Fruit fly (Drosophila melanogaster): ENCODE data around the gene CG43392.

CG43392 gene

DNA sequence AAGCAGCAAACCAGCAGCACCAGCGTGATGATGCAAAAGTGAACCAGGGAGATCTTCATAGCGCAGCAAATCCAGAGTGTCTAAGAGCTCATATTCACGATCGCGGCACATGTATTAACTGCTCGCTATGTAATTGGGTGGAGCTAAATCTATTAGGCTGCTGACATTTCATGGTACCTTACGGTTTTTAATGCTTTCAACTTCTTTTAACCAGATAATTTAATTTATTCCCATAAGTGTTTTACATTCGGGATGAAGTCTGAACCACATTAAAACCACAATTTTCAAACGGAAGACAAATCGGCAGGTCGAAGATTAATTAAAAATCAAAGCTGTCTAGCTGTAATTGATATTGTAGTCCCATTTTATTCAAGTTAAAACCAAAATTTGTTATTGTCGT is at the start of gene CG43392:
Gene CG43392, minus strand, starts transcription at position 101 of the 400 bp plus-strand sequence.
- TF ChIP-seq Sin3A (optimal IDR thresholded peaks at IDR 0.05) (no peak), ttk (optimal IDR thresholded peaks at IDR 0.05) (no peak), insv (optimal IDR thresholded peaks at IDR 0.05) (no peak), psq (optimal IDR thresholded peaks at IDR 0.05) (no peak), Myc (optimal IDR thresholded peaks at IDR 0.05) (no peak), h (optimal IDR thresholded peaks at IDR 0.05) (no peak)

DNA sequence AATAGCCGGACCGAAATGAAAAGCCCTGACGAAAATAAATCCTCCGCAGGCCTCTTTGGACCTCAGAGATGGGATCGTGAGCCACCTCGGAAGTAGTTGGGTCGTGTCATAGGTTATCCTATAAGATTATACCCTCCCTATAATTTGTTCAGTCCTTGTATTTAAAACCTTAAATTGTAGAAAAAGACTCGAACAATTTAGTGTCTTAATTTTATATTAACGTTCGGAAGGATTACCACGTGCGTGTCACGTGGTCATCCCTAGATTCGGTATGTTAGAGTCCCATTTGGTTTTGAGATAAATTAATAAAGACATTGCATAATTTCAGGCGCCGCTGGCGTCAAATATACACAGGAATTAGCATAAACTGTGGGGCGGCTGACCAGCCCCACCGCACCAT is 48.5 kb upstream of the CG43392 start:
- TF ChIP-seq ttk (optimal IDR thresholded peaks at IDR 0.05) (no peak), h (optimal IDR thresholded peaks at IDR 0.05) (no peak), Sin3A (optimal IDR thresholded peaks at IDR 0.05) (no peak), psq (optimal IDR thresholded peaks at IDR 0.05) (no peak), insv (optimal IDR thresholded peaks at IDR 0.05) (no peak), Myc (optimal IDR thresholded peaks at IDR 0.05) (no peak)

DNA sequence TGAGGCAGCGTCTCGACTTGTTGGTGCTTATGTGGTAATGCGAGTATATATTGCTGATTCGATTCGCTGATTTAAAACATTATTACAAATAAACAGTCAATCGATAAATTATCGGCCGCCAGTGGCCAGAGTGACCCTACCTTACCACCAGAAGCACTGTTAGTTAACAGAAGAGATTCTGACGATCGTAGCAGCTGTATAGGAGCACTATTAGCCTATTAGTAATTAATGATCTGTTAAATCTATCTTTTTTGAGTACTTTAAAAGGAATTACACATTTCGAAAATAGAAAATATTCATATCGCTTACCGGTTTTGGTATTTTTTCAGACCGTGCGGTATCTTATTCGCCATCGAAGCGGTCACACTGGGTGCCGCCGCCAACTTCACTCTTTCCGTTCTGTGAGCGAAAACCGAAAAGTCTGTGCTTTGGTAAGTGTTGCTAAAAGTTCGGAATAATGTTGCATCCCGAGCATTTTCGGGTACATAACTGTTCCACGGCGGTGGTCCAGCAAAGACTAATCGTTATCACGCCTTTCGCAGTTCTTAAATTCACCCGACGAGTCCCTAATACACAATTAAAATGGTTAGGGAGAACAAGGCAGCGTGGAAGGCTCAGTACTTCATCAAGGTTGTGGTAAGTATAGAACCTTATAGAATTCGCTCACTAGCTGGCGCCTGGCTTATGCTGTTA is 46.3 kb upstream of the CG43392 start, which contains the start of the genes CG7130 and RpLP0:
Gene CG7130, minus strand, starts transcription at position 51 of the 693 bp plus-strand sequence.
Gene RpLP0, plus strand, starts transcription at position 162 of the 693 bp plus-strand sequence.
- TF ChIP-seq h (optimal IDR thresholded peaks at IDR 0.05) (no peak), Sin3A (optimal IDR thresholded peaks at IDR 0.05) (no peak), psq (optimal IDR thresholded peaks at IDR 0.05) (no peak), insv (optimal IDR thresholded peaks at IDR 0.05) (no peak), ttk (optimal IDR thresholded peaks at IDR 0.05) (no peak), Myc (optimal IDR thresholded peaks at IDR 0.05) (no peak)

DNA sequence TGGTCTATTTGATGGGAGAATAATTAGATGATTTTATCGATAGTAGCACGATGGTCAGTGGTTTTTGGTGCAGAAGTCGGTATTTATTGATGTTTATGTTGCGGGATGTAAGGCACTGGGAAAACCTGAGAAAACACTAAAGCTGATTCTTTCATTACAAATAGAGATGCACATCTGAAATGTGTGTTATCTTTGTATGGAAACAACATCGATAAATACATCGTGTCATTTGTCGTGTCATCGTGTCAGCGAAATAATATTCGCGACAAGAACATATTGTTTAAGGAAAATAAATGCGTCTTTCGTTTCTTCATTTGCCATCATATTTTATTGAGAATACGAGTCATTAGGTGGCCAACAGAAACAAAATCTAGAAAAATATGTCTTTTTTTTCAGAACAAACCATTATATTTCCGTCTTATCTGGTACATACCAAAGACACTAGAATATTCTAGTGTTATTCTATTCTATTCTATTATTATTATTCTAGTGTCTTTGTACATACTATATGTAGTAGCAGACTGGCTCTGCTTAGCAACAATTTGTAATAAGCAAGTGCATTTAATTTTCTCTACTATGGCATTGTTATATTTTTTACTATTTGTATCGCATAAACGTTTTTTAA is 44.9 kb upstream of the CG43392 start, which contains the start of gene CG7133:
Gene CG7133, minus strand, starts transcription at position 177 of the 625 bp plus-strand sequence.
- TF ChIP-seq h (optimal IDR thresholded peaks at IDR 0.05): no peak
- no peak for TF ChIP-seq Sin3A (optimal IDR thresholded peaks at IDR 0.05)
- no peak for TF ChIP-seq psq (optimal IDR thresholded peaks at IDR 0.05)
- TF ChIP-seq Myc (optimal IDR thresholded peaks at IDR 0.05): no peak
- no peak for TF ChIP-seq ttk (optimal IDR thresholded peaks at IDR 0.05)
- no peak for TF ChIP-seq insv (optimal IDR thresholded peaks at IDR 0.05)

DNA sequence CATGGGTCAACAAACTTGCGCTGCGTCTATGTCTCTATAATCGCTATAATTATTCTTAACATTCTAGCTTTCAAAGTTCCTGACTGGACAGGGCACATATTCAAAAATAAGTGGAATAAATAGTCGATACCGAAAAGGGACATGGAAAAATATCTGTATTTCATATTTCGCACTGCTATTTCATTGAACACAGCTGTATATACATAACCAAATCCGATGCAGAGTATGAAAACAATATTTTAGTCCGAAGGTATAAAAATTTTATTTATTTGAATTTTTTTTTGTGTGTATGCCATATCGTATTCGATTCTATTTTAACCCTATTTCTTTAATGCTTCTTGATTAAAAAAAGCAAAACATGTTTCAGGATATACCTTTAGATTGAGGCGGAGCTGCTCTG is 43.3 kb upstream of the CG43392 start:
- TF ChIP-seq h (optimal IDR thresholded peaks at IDR 0.05) (no peak), ttk (optimal IDR thresholded peaks at IDR 0.05) (no peak), Sin3A (optimal IDR thresholded peaks at IDR 0.05) (no peak), Myc (optimal IDR thresholded peaks at IDR 0.05) (no peak), insv (optimal IDR thresholded peaks at IDR 0.05) (no peak), psq (optimal IDR thresholded peaks at IDR 0.05) (no peak)

DNA sequence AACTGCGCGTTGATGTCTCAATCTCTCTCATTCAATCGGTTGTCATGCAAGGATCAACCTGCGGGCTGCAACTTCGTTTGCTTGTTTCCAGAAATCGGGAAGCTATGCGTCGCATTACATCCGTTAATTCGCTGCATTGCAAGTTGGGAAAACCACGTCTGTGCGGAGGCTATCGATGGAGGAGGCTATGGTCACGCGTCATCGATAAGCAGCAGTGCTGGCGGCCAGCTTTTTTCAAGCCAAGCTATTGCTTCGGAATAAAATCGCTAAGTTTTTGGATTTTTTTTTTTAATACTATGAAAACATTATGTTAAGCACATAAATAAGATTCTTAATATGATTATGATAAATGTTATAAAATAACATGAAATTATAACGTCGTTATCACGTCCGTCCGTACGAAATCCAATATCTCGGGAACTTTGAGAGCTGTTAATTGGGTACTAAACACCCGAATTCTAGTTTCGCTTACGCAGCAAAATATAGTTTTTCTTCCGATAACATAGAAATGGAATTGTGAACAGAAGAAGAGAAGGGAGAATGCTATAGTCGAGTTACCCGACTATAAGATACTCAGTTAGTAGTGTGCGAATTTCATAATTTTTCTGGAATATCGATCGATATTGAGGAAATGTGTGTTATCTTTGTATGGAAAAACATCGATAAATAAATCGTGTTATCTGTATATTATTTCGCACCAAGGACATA is 42.3 kb upstream of the CG43392 start, which contains the start of gene CG7139:
Gene CG7139, minus strand, starts transcription at position 162 of the 708 bp plus-strand sequence.
- TF ChIP-seq psq (optimal IDR thresholded peaks at IDR 0.05) (no peak), Sin3A (optimal IDR thresholded peaks at IDR 0.05) (no peak), insv (optimal IDR thresholded peaks at IDR 0.05) (no peak), h (optimal IDR thresholded peaks at IDR 0.05) (no peak), Myc (optimal IDR thresholded peaks at IDR 0.05) (no peak), ttk (optimal IDR thresholded peaks at IDR 0.05) (no peak)

DNA sequence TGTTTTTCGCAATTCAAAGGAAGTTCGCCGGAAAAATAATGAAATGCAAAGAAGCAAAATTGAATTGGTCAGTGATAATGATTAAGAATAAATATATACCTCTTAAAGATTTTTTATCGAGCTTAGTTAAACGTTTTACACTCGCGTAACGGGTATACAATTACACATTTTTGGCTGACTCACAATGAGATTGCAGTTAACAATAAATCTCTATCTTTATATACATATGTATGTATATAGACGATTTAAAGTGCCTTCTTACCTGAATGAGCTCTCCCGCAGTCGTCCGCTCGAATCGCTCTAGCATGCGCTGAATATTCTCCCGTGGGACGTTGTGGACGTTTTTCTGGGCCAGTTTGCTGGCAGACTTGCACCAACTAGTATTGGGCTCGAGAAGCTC is 40.9 kb upstream of the CG43392 start:
- TF ChIP-seq Sin3A (optimal IDR thresholded peaks at IDR 0.05) (no peak), insv (optimal IDR thresholded peaks at IDR 0.05) (no peak), psq (optimal IDR thresholded peaks at IDR 0.05) (no peak), h (optimal IDR thresholded peaks at IDR 0.05) (no peak), Myc (optimal IDR thresholded peaks at IDR 0.05) (no peak), ttk (optimal IDR thresholded peaks at IDR 0.05) (no peak)

DNA sequence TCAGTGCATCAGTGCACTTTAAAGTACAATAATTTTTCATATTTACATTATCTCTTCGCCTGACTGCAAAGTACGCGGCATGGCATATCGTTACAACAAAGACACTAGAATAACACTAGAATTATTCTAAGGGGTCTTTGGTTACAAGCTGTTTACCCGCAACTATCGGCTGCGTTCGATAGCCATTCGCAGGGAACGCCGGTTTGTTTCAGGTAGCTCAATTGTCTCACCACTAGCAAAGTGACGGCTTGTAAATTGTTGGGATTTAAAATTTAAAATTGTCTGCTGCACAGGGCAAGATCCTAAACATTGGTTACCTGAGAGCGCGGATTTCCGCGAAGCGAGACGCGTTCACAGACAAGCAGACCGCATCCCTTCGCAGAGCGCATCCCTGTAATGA is 36.1 kb upstream of the CG43392 start, which contains the start of gene CG14561:
Gene CG14561, plus strand, starts transcription at position 214 of the 400 bp plus-strand sequence.
- no peak for TF ChIP-seq psq (optimal IDR thresholded peaks at IDR 0.05)
- TF ChIP-seq Myc (optimal IDR thresholded peaks at IDR 0.05): no peak
- TF ChIP-seq ttk (optimal IDR thresholded peaks at IDR 0.05): no peak
- TF ChIP-seq Sin3A (optimal IDR thresholded peaks at IDR 0.05): no peak
- no peak for TF ChIP-seq h (optimal IDR thresholded peaks at IDR 0.05)
- no peak for TF ChIP-seq insv (optimal IDR thresholded peaks at IDR 0.05)

DNA sequence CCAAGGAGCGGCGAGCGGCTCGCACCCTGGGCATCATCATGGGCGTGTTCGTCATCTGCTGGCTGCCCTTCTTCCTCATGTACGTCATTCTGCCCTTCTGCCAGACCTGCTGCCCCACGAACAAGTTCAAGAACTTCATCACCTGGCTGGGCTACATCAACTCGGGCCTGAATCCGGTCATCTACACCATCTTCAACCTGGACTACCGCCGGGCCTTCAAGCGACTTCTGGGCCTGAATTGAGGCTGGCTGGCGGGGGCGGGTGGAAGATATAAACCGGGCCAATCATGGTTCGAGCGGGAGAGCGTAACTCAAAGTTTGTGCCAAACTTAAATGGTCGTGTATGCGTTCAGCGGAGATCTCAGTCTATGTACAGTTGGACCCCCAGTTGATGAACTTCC is 34.3 kb upstream of the CG43392 start:
- TF ChIP-seq insv (optimal IDR thresholded peaks at IDR 0.05): no peak
- TF ChIP-seq Myc (optimal IDR thresholded peaks at IDR 0.05): no peak
- TF ChIP-seq ttk (optimal IDR thresholded peaks at IDR 0.05): no peak
- TF ChIP-seq Sin3A (optimal IDR thresholded peaks at IDR 0.05): no peak
- no peak for TF ChIP-seq h (optimal IDR thresholded peaks at IDR 0.05)
- TF ChIP-seq psq (optimal IDR thresholded peaks at IDR 0.05): no peak

DNA sequence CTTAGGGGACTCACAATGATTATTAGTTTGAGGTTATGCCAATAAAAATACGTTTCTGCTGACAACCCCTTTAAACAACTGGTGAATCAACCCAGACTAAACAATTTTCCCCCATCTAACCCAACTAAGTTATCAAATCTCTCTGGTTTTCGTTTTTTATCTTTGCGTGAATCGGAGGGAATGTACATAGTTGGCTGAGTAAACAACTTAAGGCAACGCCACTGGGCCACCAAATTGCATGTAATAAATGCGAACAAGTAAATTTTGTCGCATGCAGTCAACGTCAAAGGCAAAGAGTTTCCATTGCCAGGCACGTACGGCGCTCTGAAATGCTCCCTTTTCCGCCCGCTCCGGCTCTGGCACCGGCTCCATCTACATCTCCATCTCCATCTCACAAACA is 23.8 kb upstream of the CG43392 start:
- TF ChIP-seq insv (optimal IDR thresholded peaks at IDR 0.05) (no peak), Myc (optimal IDR thresholded peaks at IDR 0.05) (no peak), ttk (optimal IDR thresholded peaks at IDR 0.05) (no peak), h (optimal IDR thresholded peaks at IDR 0.05) (no peak), psq (optimal IDR thresholded peaks at IDR 0.05) (no peak)

DNA sequence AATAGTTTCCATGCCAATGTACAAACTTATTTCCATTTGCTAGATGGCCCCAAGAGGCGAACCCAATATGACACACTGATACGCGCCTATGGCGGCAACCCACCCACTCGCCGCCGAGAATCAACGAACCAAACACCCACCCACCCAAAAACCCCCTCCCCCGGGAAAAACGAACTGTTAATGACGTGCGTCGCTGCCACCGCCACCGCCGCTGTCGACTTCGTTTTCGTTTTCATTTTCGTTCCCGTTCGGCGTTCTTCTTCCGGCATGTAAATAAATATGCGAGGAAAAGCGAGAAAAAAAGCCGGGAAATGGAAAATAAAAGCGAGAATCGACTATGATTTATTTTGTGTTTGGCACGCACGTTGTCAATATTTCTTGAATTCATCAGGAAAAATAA is 21.6 kb upstream of the CG43392 start:
- no peak for TF ChIP-seq ttk (optimal IDR thresholded peaks at IDR 0.05)
- TF ChIP-seq h (optimal IDR thresholded peaks at IDR 0.05): no peak
- no peak for TF ChIP-seq Myc (optimal IDR thresholded peaks at IDR 0.05)
- TF ChIP-seq Sin3A (optimal IDR thresholded peaks at IDR 0.05): no peak

DNA sequence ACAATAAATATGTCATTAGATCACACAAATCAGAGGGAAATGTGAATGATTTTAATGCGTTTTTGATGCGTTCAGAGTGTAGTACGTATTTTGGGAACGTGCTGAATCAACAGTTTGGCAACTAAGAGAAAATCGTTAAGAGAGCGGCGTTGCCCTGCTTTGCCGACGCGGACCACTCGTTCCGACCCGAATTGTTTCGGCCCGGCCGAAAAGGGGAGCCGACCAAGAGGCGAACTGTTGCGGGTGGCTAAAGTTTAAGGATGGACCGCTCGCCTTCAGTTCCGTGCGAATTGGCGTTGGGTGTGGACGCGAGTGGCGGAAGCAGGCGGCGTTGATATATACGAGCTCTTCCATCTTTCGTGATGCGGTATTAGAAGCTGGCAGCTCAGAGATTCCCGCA is 5.1 kb upstream of the CG43392 start, which contains the start of gene Oct-TyrR:
Gene Oct-TyrR, plus strand, starts transcription at position 287 of the 400 bp plus-strand sequence.
- TF ChIP-seq Myc (optimal IDR thresholded peaks at IDR 0.05) (no peak), h (optimal IDR thresholded peaks at IDR 0.05) (no peak), insv (optimal IDR thresholded peaks at IDR 0.05) (no peak), ttk (optimal IDR thresholded peaks at IDR 0.05) (no peak), psq (optimal IDR thresholded peaks at IDR 0.05) (no peak), Sin3A (optimal IDR thresholded peaks at IDR 0.05) (no peak)

Data from Kc167 (cell line).